Fruit fly (Drosophila melanogaster): ENCODE results near the gene Dpy-30L2.

DNA sequence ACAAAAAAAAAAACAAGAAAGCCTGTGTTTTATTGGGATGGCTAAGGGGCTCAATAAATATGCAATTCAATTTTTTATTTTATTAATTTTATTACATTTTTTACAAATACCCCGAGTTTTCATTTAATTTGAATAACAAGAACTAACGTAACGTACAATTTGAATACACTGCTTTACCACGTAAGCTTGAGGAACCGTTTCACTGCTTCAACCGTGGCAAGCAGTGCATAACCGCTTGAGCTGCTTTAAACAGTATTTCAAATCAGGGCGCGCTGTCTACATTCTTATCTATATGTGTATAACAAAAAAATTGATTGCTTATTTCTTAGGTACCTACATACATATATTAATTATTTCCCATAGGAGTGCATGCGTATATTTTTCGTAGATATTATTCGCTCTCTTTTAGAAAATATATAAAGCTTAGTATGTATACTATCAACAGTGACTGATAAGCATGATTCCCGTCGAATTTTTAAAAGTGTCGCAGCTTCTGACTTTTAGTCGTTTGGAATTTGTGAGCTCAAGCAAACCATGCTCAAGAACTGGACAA is 45.2 kb upstream of the Dpy-30L2 start, which contains the start of gene CG14990:
- TF ChIP-seq Myc (optimal IDR thresholded peaks at IDR 0.05), result no peak
- TF ChIP-seq psq (optimal IDR thresholded peaks at IDR 0.05), result no peak
- no peak for TF ChIP-seq h (optimal IDR thresholded peaks at IDR 0.05)
- no peak for TF ChIP-seq Sin3A (optimal IDR thresholded peaks at IDR 0.05)

All from Kc167 (cell line).